Worm (Caenorhabditis elegans): ENCODE measurements around the gene srj-49.

DNA sequence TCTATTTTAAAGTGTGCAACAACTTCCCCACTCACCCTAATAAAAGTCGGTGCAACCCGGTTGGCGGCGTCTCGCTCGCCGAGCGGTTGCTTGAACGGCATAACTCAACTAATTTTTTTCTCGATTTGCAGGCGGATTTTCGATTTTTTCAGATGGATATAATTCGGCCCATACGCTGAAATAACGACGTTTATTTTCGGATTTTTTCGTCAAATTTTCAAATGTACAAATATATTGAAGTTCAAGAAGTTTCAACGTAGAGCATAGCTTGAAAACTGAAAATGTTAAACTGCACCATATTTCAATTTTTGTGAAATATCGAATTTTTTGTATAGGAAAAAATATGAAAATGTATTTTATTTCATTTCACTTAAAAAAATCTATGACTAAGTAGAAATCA is 40.4 kb downstream of the srj-49 start, which contains the start of gene ketn-1:
- no peak for TF ChIP-seq pha-4 (tag; optimal IDR thresholded peaks at IDR 0.05)
- no peak for TF ChIP-seq nhr-80 (tag; optimal IDR thresholded peaks at IDR 0.05)
- TF ChIP-seq dox-1 (GFP tag; IDR thresholded peaks at IDR 0.05), result no peak
- no peak for TF ChIP-seq C17E4.6 (GFP tag; IDR thresholded peaks at IDR 0.05)
